Fruit fly (Drosophila melanogaster) whole organism, embryonic: ENCODE measurements around the gene CG15286.

Experiments
- Antp ChIP-seq: fragments of 200-800 bp; sonication (Bioruptor generic); optimal IDR thresholded peaks from 3 replicates; lab custom pipeline; 2016; ENCODE audit warnings: missing biosample characterization, missing genetic modification characterization
- Atf3 ChIP-seq: fragments of 200-800 bp; sonication (Bioruptor generic); optimal IDR thresholded peaks from 3 replicates; lab custom pipeline; 2016; ENCODE audit warnings: missing biosample characterization, missing genetic modification characterization
- CG10565 ChIP-seq: fragments of 200-800 bp; sonication (Bioruptor generic); optimal IDR thresholded peaks from 3 replicates; lab custom pipeline; 2016; ENCODE audit warnings: missing biosample characterization, mild to moderate bottlenecking, missing genetic modification characterization
- CG10654 ChIP-seq: fragments of 200-800 bp; sonication (Bioruptor generic); optimal IDR thresholded peaks from 2 replicates; lab custom pipeline; 2016; ENCODE audit warnings: missing biosample characterization, missing genetic modification characterization
- CG12219 ChIP-seq: fragments of 200-800 bp; sonication (Bioruptor generic); optimal IDR thresholded peaks from 3 replicates; lab custom pipeline; 2018; ENCODE audit warnings: missing biosample characterization, mild to moderate bottlenecking, missing genetic modification characterization
- CG12236 ChIP-seq: fragments of 200-800 bp; sonication (Bioruptor generic); optimal IDR thresholded peaks from 2 replicates; lab custom pipeline; 2016; ENCODE audit warnings: missing biosample characterization, missing genetic modification characterization
- CG15073 ChIP-seq: fragments of 200-800 bp; sonication (Bioruptor generic); optimal IDR thresholded peaks from 2 replicates; lab custom pipeline; 2016; ENCODE audit warnings: missing biosample characterization, missing genetic modification characterization
- CG15601 ChIP-seq: fragments of 200-800 bp; sonication (Bioruptor generic); optimal IDR thresholded peaks from 3 replicates; lab custom pipeline; 2019; ENCODE audit warnings: missing biosample characterization, mild to moderate bottlenecking, missing genetic modification characterization, moderate library complexity
- CG17328 ChIP-seq: fragments of 200-800 bp; sonication (Bioruptor generic); IDR thresholded peaks from 2 replicates; pipeline ENCODE4 v1.3.6; 2022; ENCODE audit warnings: missing biosample characterization, missing genetic modification characterization
- CG17829 ChIP-seq: fragments of 200-800 bp; optimal IDR thresholded peaks from 2 replicates; lab custom pipeline; 2019; ENCODE audit warnings: missing biosample characterization, mild to moderate bottlenecking, missing genetic modification characterization, moderate library complexity
- CG2129 ChIP-seq: fragments of 200-800 bp; sonication (Bioruptor generic); IDR thresholded peaks from 2 replicates; pipeline ENCODE4 v1.3.6; 2022; ENCODE audit warnings: missing biosample characterization, missing genetic modification characterization; ENCODE audit not compliant: partially characterized antibody
- CG3847 ChIP-seq: fragments of 200-800 bp; sonication (Bioruptor generic); IDR thresholded peaks from 2 replicates; pipeline ENCODE4 v1.3.6; 2022; ENCODE audit warnings: missing biosample characterization, missing genetic modification characterization
- CG4617 ChIP-seq: fragments of 200-800 bp; sonication (Bioruptor generic); optimal IDR thresholded peaks from 3 replicates; lab custom pipeline; 2016; ENCODE audit warnings: missing biosample characterization, missing genetic modification characterization, borderline replicate concordance
- CG6175 ChIP-seq: fragments of 200-800 bp; sonication (Bioruptor generic); IDR thresholded peaks from 3 replicates; pipeline ENCODE4 v1.3.6; 2022; ENCODE audit warnings: missing biosample characterization, missing genetic modification characterization
- Chrac-16 ChIP-seq: fragments of 200-800 bp; sonication (Bioruptor generic); optimal IDR thresholded peaks from 3 replicates; lab custom pipeline; 2016; ENCODE audit warnings: missing biosample characterization, missing genetic modification characterization
- Dad ChIP-seq: fragments of 200-800 bp; sonication (Bioruptor generic); optimal IDR thresholded peaks from 3 replicates; lab custom pipeline; 2016; ENCODE audit warnings: missing biosample characterization, missing genetic modification characterization
- Drgx ChIP-seq: fragments of 200-800 bp; sonication (Bioruptor generic); IDR thresholded peaks from 2 replicates; pipeline ENCODE4 v1.3.6; 2022; ENCODE audit warnings: missing biosample characterization, missing genetic modification characterization
- Elba2 ChIP-seq: fragments of 200-800 bp; sonication (Bioruptor generic); optimal IDR thresholded peaks from 3 replicates; lab custom pipeline; 2016; ENCODE audit warnings: missing biosample characterization, missing genetic modification characterization
- Fer3 ChIP-seq: fragments of 200-800 bp; sonication (Bioruptor generic); optimal IDR thresholded peaks from 2 replicates; lab custom pipeline; 2018; ENCODE audit warnings: missing biosample characterization, mild to moderate bottlenecking, missing genetic modification characterization, moderate library complexity
- HLHmδ ChIP-seq: fragments of 200-800 bp; sonication (Bioruptor generic); optimal IDR thresholded peaks from 2 replicates; lab custom pipeline; 2018; ENCODE audit warnings: missing biosample characterization, mild to moderate bottlenecking, missing genetic modification characterization, moderate library complexity
- Meics ChIP-seq: fragments of 200-800 bp; sonication (Bioruptor generic); optimal IDR thresholded peaks from 2 replicates; lab custom pipeline; 2017; ENCODE audit warnings: missing biosample characterization, mild to moderate bottlenecking, missing genetic modification characterization
- Myb ChIP-seq: fragments of 200-800 bp; sonication (Bioruptor generic); optimal IDR thresholded peaks from 2 replicates; lab custom pipeline; 2016; ENCODE audit warnings: missing biosample characterization, missing genetic modification characterization
- Oli ChIP-seq: fragments of 200-800 bp; sonication (Bioruptor generic); optimal IDR thresholded peaks from 2 replicates; lab custom pipeline; 2018; ENCODE audit warnings: missing biosample characterization, mild to moderate bottlenecking, missing genetic modification characterization, moderate library complexity
- Ptx1 ChIP-seq: fragments of 200-800 bp; sonication (Bioruptor generic); IDR thresholded peaks from 2 replicates; pipeline ENCODE4 v1.3.6; 2022; ENCODE audit warnings: missing biosample characterization, missing genetic modification characterization
- Side ChIP-seq: fragments of 200-800 bp; sonication (Bioruptor generic); optimal IDR thresholded peaks from 2 replicates; lab custom pipeline; 2016; ENCODE audit warnings: missing biosample characterization, missing genetic modification characterization
- Sry-β ChIP-seq: fragments of 200-800 bp; sonication (Bioruptor generic); optimal IDR thresholded peaks from 2 replicates; lab custom pipeline; 2018; ENCODE audit warnings: missing biosample characterization, mild to moderate bottlenecking, missing genetic modification characterization, moderate library complexity
- Taf1 ChIP-seq: fragments of 200-800 bp; sonication (Bioruptor generic); IDR thresholded peaks from 2 replicates; pipeline ENCODE4 v1.3.6; 2022; ENCODE audit warnings: missing biosample characterization, missing genetic modification characterization
- Trl ChIP-seq, 3 experiments: fragments of >200 bp in 2 of 3; fragments of 200-800 bp in 1 of 3; sonication (Bioruptor generic) in 1 of 3; optimal IDR thresholded peaks; 2 replicates in 1 of 3; 3 replicates in 2 of 3; lab custom pipeline; 2016 to 2017; ENCODE audit warnings: missing biosample characterization in 1 of 3, missing genetic modification characterization in 1 of 3
- abd-A ChIP-seq: fragments of 200-800 bp; sonication (Bioruptor generic); optimal IDR thresholded peaks from 3 replicates; lab custom pipeline; 2019; ENCODE audit warnings: missing biosample characterization, mild to moderate bottlenecking, missing genetic modification characterization, moderate library complexity
- az2 ChIP-seq: fragments of 200-800 bp; sonication (Bioruptor generic); optimal IDR thresholded peaks from 3 replicates; lab custom pipeline; 2016; ENCODE audit warnings: missing biosample characterization, missing genetic modification characterization
- crol ChIP-seq: fragments of 200-800 bp; sonication (Bioruptor generic); IDR thresholded peaks from 2 replicates; pipeline ENCODE4 v1.3.6; 2022; ENCODE audit warnings: missing biosample characterization, missing genetic modification characterization
- dmrt11E ChIP-seq: fragments of 200-800 bp; sonication (Bioruptor generic); optimal IDR thresholded peaks from 3 replicates; lab custom pipeline; 2018; ENCODE audit warnings: missing biosample characterization, mild to moderate bottlenecking, missing genetic modification characterization, moderate library complexity
- dpn ChIP-seq, 2 experiments: fragments of 200-800 bp; sonication (Bioruptor generic); optimal IDR thresholded peaks; 3 replicates each; lab custom pipeline; 2016; ENCODE audit warnings: missing biosample characterization in 2 of 2, missing genetic modification characterization in 2 of 2
- dysf ChIP-seq: fragments of 200-800 bp; sonication (Bioruptor generic); IDR thresholded peaks from 3 replicates; pipeline ENCODE4 v1.3.6; 2022; ENCODE audit warnings: missing biosample characterization, missing genetic modification characterization
- en ChIP-seq: fragments of 200-800 bp; sonication (Bioruptor generic); optimal IDR thresholded peaks from 2 replicates; lab custom pipeline; 2016; ENCODE audit warnings: missing biosample characterization, missing genetic modification characterization
- ewg ChIP-seq: fragments of 200-800 bp; sonication (Bioruptor generic); optimal IDR thresholded peaks from 3 replicates; lab custom pipeline; 2017; ENCODE audit warnings: mild to moderate bottlenecking, missing biosample characterization, missing genetic modification reagents, missing genetic modification characterization
- fd102C ChIP-seq: fragments of 200-800 bp; sonication (Bioruptor generic); optimal IDR thresholded peaks from 2 replicates; lab custom pipeline; 2018; ENCODE audit warnings: missing biosample characterization, mild to moderate bottlenecking, missing genetic modification characterization, moderate library complexity
- fu2 ChIP-seq: fragments of 200-800 bp; sonication (Bioruptor generic); optimal IDR thresholded peaks from 2 replicates; lab custom pipeline; 2016; ENCODE audit warnings: missing biosample characterization, missing genetic modification characterization
- gro ChIP-seq: fragments of 200-800 bp; sonication (Bioruptor generic); optimal IDR thresholded peaks from 2 replicates; lab custom pipeline; 2016; ENCODE audit warnings: missing biosample characterization, missing genetic modification characterization
- ham ChIP-seq: fragments of 200-800 bp; sonication (Bioruptor generic); IDR thresholded peaks from 2 replicates; pipeline ENCODE4 v1.3.6; 2022; ENCODE audit warnings: missing biosample characterization, missing genetic modification characterization
- kay ChIP-seq: fragments of 200-800 bp; sonication (Bioruptor generic); optimal IDR thresholded peaks from 2 replicates; lab custom pipeline; 2016; ENCODE audit warnings: missing biosample characterization, missing genetic modification characterization
- lbe ChIP-seq: fragments of 200-800 bp; sonication (Bioruptor generic); optimal IDR thresholded peaks from 2 replicates; lab custom pipeline; 2016; ENCODE audit warnings: missing biosample characterization, mild to moderate bottlenecking, missing genetic modification characterization
- mld ChIP-seq: fragments of 200-800 bp; sonication (Bioruptor generic); IDR thresholded peaks from 3 replicates; pipeline ENCODE4 v1.3.6; 2022; ENCODE audit warnings: missing biosample characterization, missing genetic modification characterization; ENCODE audit not compliant: partially characterized antibody
- phol ChIP-seq: fragments of 200-800 bp; sonication (Bioruptor generic); optimal IDR thresholded peaks from 3 replicates; lab custom pipeline; 2018; ENCODE audit warnings: missing biosample characterization, mild to moderate bottlenecking, missing genetic modification characterization, moderate library complexity
- pros ChIP-seq: fragments of 200-800 bp; sonication (Bioruptor generic); optimal IDR thresholded peaks from 3 replicates; lab custom pipeline; 2019; ENCODE audit warnings: missing biosample characterization, mild to moderate bottlenecking, missing genetic modification characterization, moderate library complexity
- row ChIP-seq: fragments of 200-800 bp; sonication (Bioruptor generic); IDR thresholded peaks from 3 replicates; pipeline ENCODE4 v1.3.6; 2022; ENCODE audit warnings: missing biosample characterization, missing genetic modification characterization
- run ChIP-seq: fragments of 200-800 bp; sonication (Bioruptor generic); optimal IDR thresholded peaks from 3 replicates; lab custom pipeline; 2018; ENCODE audit warnings: missing biosample characterization, mild to moderate bottlenecking, missing genetic modification characterization
- slou ChIP-seq: fragments of 200-800 bp; sonication (Bioruptor generic); optimal IDR thresholded peaks from 3 replicates; lab custom pipeline; 2016; ENCODE audit warnings: missing biosample characterization, missing genetic modification characterization
- unc-4 ChIP-seq: fragments of 200-800 bp; sonication (Bioruptor generic); IDR thresholded peaks from 2 replicates; pipeline ENCODE4 v1.3.6; 2022; ENCODE audit warnings: missing biosample characterization, missing genetic modification characterization; ENCODE audit not compliant: partially characterized antibody
- unpg ChIP-seq: fragments of 200-800 bp; sonication (Bioruptor generic); optimal IDR thresholded peaks from 3 replicates; lab custom pipeline; 2018; ENCODE audit warnings: missing biosample characterization, mild to moderate bottlenecking, missing genetic modification characterization, moderate library complexity
- vfl ChIP-seq: fragments of 200-800 bp; sonication (Bioruptor generic); optimal IDR thresholded peaks from 2 replicates; lab custom pipeline; 2016; ENCODE audit warnings: missing biosample characterization, missing genetic modification characterization

The CG15286 gene

DNA sequence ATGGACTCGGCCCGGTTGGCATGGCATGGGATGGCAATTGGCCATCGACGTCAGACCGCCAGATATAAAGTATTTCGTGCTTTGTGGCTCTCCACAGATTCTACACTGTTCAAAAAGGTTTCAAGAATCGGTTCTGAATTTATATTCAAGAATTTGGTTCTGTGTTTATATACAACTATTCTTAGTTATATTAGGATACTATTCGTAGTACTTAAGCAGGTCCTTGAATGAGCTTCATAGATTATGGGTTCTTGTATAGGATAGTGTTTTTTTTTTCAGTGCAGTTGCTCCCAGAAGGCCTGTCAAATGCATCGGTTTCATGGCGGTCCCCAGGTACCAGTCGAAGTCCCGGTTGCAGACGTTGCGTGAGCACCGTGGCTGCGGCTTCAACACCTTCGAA is 48.5 kb downstream of the CG15286 start (continued):
- TF ChIP-seq CG15601 (tag; lab: Kevin White, UChicago) = no peak
- TF ChIP-seq lbe = peak; percentile 93
- TF ChIP-seq CG17829 (tag; lab: Kevin White, UChicago) = peak; percentile 18
- TF ChIP-seq run (tag; lab: Kevin White, UChicago) = no peak
- no peak for TF ChIP-seq az2 (GFP tag; lab: Kevin White, UChicago)
- TF ChIP-seq ham = no peak
- TF ChIP-seq dmrt11E (tag; lab: Kevin White, UChicago) = peak; percentile 61
- no peak for TF ChIP-seq en (GFP tag; lab: Kevin White, UChicago)
- peak; percentile 26; the same call in 1 of the 2 replicates for TF ChIP-seq CG17328 (GFP tag; lab: Robert Waterston, UW)
- TF ChIP-seq Meics (GFP tag; lab: Kevin White, UChicago) = no peak
- TF ChIP-seq mld = no peak
- TF ChIP-seq CG6175 = no peak
- peak; percentile 79 for TF ChIP-seq Drgx (GFP tag; lab: Robert Waterston, UW)
- no peak for TF ChIP-seq HLHmδ
- TF ChIP-seq unc-4 (GFP tag; lab: Robert Waterston, UW) = no peak
- no peak for TF ChIP-seq Myb (GFP tag; lab: Kevin White, UChicago)
- no peak for TF ChIP-seq abd-A
- TF ChIP-seq Dad (GFP tag; lab: Kevin White, UChicago) = no peak
- no peak for TF ChIP-seq Trl (optimal IDR thresholded peaks at IDR 0.05; lab: Kevin White, UChicago)
- no peak for TF ChIP-seq Trl (GFP tag; optimal IDR thresholded peaks at IDR 0.05; lab: Kevin White, UChicago)
- no peak for TF ChIP-seq CG10654 (GFP tag; lab: Kevin White, UChicago)
- no peak for TF ChIP-seq Sry-β (GFP tag; lab: Kevin White, UChicago)
- TF ChIP-seq Antp (GFP tag; lab: Kevin White, UChicago) = no peak
- no peak for TF ChIP-seq Fer3 (tag; lab: Kevin White, UChicago)
- TF ChIP-seq dysf = no peak
- TF ChIP-seq Atf3 = no peak
- no peak for TF ChIP-seq gro (GFP tag; lab: Kevin White, UChicago)
- no peak for TF ChIP-seq CG2129 (GFP tag; lab: Robert Waterston, UW)
- peak; percentile 33 for TF ChIP-seq phol (tag; lab: Kevin White, UChicago)
- TF ChIP-seq CG10565 (GFP tag; lab: Kevin White, UChicago) = no peak
- no peak for TF ChIP-seq Side (GFP tag; lab: Kevin White, UChicago)
- no peak for TF ChIP-seq CG3847
- TF ChIP-seq Taf1 (GFP tag; lab: Robert Waterston, UW) = no peak
- TF ChIP-seq vfl (GFP tag; lab: Kevin White, UChicago) = no peak
- no peak for TF ChIP-seq row (GFP tag; lab: Robert Waterston, UW)
- TF ChIP-seq Ptx1 (GFP tag; lab: Robert Waterston, UW) = 0 out of 2 replicates have a peak, but pooled peaks have one; percentile 24
- TF ChIP-seq slou = no peak
- TF ChIP-seq fu2 (GFP tag; lab: Kevin White, UChicago) = no peak
- no peak for TF ChIP-seq CG12219
- no peak for TF ChIP-seq ewg (GFP tag; lab: Kevin White, UChicago)
- TF ChIP-seq fd102C (GFP tag; lab: Kevin White, UChicago) = no peak
- TF ChIP-seq Elba2 = no peak
- TF ChIP-seq unpg = peak; percentile 30
- no peak for TF ChIP-seq kay (GFP tag; lab: Kevin White, UChicago)
- TF ChIP-seq pros (GFP tag; lab: Kevin White, UChicago) = no peak
- TF ChIP-seq CG12236 (GFP tag; lab: Kevin White, UChicago) = no peak
- peak; percentile 34 for TF ChIP-seq Oli (tag; lab: Kevin White, UChicago)
- TF ChIP-seq dpn (GFP tag; optimal IDR thresholded peaks at IDR 0.05; lab: Kevin White, UChicago) = no peak
- TF ChIP-seq crol (GFP tag; lab: Robert Waterston, UW) = no peak
- TF ChIP-seq CG4617 (GFP tag; lab: Kevin White, UChicago) = no peak
- no peak for TF ChIP-seq CG15073 (GFP tag; lab: Kevin White, UChicago)
- no peak for TF ChIP-seq Chrac-16
